Worm (Caenorhabditis elegans) whole organism, young adult: ENCODE data around the gene T19B10.5.

Source experiments
- F22D6.2 ChIP-seq: sonication (generic microtip); optimal IDR thresholded peaks from 2 replicates; lab custom pipeline; 2016; ENCODE audit warnings: mild to moderate bottlenecking, missing genetic modification characterization, missing compliant biosample characterization
- ama-1 ChIP-seq, 3 experiments: fragments of 150-350 bp in 1 of 3; sonication (generic microtip) in 2 of 3; optimal IDR thresholded peaks; 2 replicates each; lab custom pipeline; 2014 to 2018; ENCODE audit warnings: missing biosample characterization in 2 of 3, missing genetic modification characterization in 2 of 3, missing genetic modification reagents in 2 of 3
- ets-4 ChIP-seq: fragments of 200-800 bp; sonication (Bioruptor generic); optimal IDR thresholded peaks from 2 replicates; lab custom pipeline; 2018; ENCODE audit warnings: mild to moderate bottlenecking, missing genetic modification characterization, missing compliant biosample characterization
- fkh-3 ChIP-seq: sonication (generic microtip); optimal IDR thresholded peaks from 2 replicates; lab custom pipeline; 2016; ENCODE audit warnings: mild to moderate bottlenecking, missing genetic modification characterization, missing compliant biosample characterization
- hmg-1.2 ChIP-seq: fragments of 200-800 bp; sonication (Bioruptor generic); IDR thresholded peaks from 2 replicates; pipeline ENCODE4 v1.3.6; 2022; ENCODE audit warnings: missing genetic modification reagents, missing genetic modification characterization, missing compliant biosample characterization
- hsf-1 ChIP-seq: fragments of 200-800 bp; sonication (Bioruptor generic); IDR thresholded peaks from 2 replicates; pipeline ENCODE4 v1.3.6; 2022; ENCODE audit warnings: missing genetic modification reagents, missing genetic modification characterization, missing compliant biosample characterization
- lsl-1 ChIP-seq: fragments of 200-800 bp; sonication (Bioruptor generic); optimal IDR thresholded peaks from 2 replicates; lab custom pipeline; 2018; ENCODE audit warnings: mild to moderate bottlenecking, missing genetic modification characterization, moderate library complexity, missing compliant biosample characterization
- nfya-1 ChIP-seq: sonication (generic microtip); optimal IDR thresholded peaks from 2 replicates; lab custom pipeline; 2017; ENCODE audit warnings: antibody characterized with exemption, missing compliant biosample characterization, missing genetic modification characterization, borderline replicate concordance; ENCODE audit not compliant: insufficient read depth
- repo-1 ChIP-seq: sonication (generic microtip); optimal IDR thresholded peaks from 2 replicates; lab custom pipeline; 2017; ENCODE audit warnings: mild to moderate bottlenecking, missing genetic modification characterization, missing compliant biosample characterization
- sea-2 ChIP-seq: fragments of 200-800 bp; sonication (Bioruptor generic); IDR thresholded peaks from 2 replicates; pipeline ENCODE4 v1.3.6; 2022; ENCODE audit warnings: missing genetic modification characterization, missing compliant biosample characterization
- snpc-1.1 ChIP-seq: sonication (generic microtip); optimal IDR thresholded peaks from 2 replicates; lab custom pipeline; 2017; ENCODE audit warnings: missing genetic modification characterization, mild to moderate bottlenecking, missing compliant biosample characterization, antibody characterized with exemption, moderate library complexity, missing genotype, missing genetic modification reagents; ENCODE audit not compliant: insufficient read depth
- somi-1 ChIP-seq: fragments of 200-800 bp; sonication (Bioruptor generic); optimal IDR thresholded peaks from 2 replicates; lab custom pipeline; 2018; ENCODE audit warnings: mild to moderate bottlenecking, missing genetic modification characterization, missing compliant biosample characterization
- unc-62 ChIP-seq: fragments of 150-350 bp; optimal IDR thresholded peaks from 2 replicates; lab custom pipeline; 2014; ENCODE audit warnings: missing biosample characterization, missing genetic modification reagents, missing genetic modification characterization
- xnd-1 ChIP-seq: sonication (generic microtip); optimal IDR thresholded peaks from 2 replicates; lab custom pipeline; 2016; ENCODE audit warnings: missing genotype, missing genetic modification reagents, missing genetic modification characterization, missing compliant biosample characterization

DNA sequence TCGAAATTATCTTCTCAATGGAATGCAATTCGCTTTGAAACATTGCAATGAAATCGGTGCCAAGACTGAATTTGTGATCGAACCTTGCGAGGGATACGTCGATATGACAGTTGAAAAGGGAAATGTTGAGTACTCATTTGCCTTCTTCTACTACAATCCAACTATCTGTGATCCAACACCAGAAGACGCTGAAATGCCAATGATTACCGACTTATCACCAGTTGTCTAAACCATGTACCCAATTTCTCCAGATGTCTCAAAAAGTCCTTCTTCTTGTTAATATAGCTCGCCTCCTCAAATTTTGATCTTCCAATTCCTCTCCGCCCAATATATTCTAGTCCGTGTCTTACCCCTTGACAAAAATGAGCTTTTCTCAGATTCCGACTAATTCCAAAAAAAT, 18.3 kb upstream of the T19B10.5 start:
- TF ChIP-seq repo-1 (tag; lab: Kevin White, UChicago), result no peak
- TF ChIP-seq hsf-1 (GFP tag; lab: Robert Waterston, UW), result no peak
- TF ChIP-seq F22D6.2, result no peak
- TF ChIP-seq ama-1 (optimal IDR thresholded peaks at IDR 0.05; lab: Kevin White, UChicago), result no peak
- TF ChIP-seq ama-1 (GFP tag; optimal IDR thresholded peaks at IDR 0.05; lab: Kevin White, UChicago), result no peak
- no peak for TF ChIP-seq unc-62 (GFP tag; lab: Kevin White, UChicago)
- no peak for TF ChIP-seq xnd-1 (tag; lab: Kevin White, UChicago)
- TF ChIP-seq sea-2 (GFP tag; lab: Robert Waterston, UW), result no peak
- no peak for TF ChIP-seq fkh-3 (tag; lab: Kevin White, UChicago)
- TF ChIP-seq nfya-1 (tag; lab: Kevin White, UChicago), result no peak
- no peak for TF ChIP-seq snpc-1.1 (tag; lab: Kevin White, UChicago)
- TF ChIP-seq lsl-1 (GFP tag; lab: Kevin White, UChicago), result no peak
- no peak for TF ChIP-seq somi-1 (GFP tag; lab: Kevin White, UChicago)
- TF ChIP-seq ets-4 (GFP tag; lab: Kevin White, UChicago), result no peak
- TF ChIP-seq hmg-1.2, result no peak
